Worm (Caenorhabditis elegans): ENCODE data around the gene srlf-7.

srlf-7 gene

ce11 chrIV:7227072-7227471 lies 38.0 kb downstream of the srlf-7 start, which contains the start of gene R13A1.10 (continued):
- no peak for TF ChIP-seq snpc-3.4 (tag; optimal IDR thresholded peaks at IDR 0.05)

DNA sequence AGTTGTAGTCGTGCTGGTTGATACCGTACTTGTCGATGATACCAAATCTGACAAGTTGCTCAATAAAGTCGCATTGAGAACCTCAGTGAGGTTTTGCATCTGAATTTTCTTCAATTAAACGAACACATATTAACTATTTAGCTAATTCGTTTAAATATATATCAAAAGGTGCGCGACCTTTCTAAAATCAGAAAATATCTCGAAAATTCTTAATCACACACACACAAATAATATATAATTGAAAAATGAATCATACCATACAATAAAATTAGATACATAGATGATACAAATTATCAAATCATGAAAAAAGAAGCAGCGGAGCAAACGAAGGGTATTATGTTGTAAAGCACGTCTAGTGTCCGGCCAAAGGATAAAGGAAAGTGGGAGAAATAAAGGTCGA lies 39.1 kb downstream of the srlf-7 start, which contains the start of gene D2024.5:
TSS of gene D2024.5 (minus strand) at position 101 of the 400 bp plus-strand sequence.
- TF ChIP-seq F37B4.10 (GFP tag; IDR thresholded peaks at IDR 0.05) = no peak
- no peak for TF ChIP-seq ceh-58 (GFP tag; IDR thresholded peaks at IDR 0.05)
- TF ChIP-seq aptf-2 (GFP tag; conservative IDR thresholded peaks at IDR 0.05) = no peak
- TF ChIP-seq dox-1 (GFP tag; IDR thresholded peaks at IDR 0.05) = no peak
- no peak for TF ChIP-seq F10E7.11 (tag; optimal IDR thresholded peaks at IDR 0.05)
- no peak for TF ChIP-seq bed-2 (GFP tag; IDR thresholded peaks at IDR 0.05)
- no peak for TF ChIP-seq ztf-26 (tag; optimal IDR thresholded peaks at IDR 0.05)
- no peak for TF ChIP-seq ccch-3 (GFP tag; optimal IDR thresholded peaks at IDR 0.05)
- TF ChIP-seq ztf-6 (GFP tag; IDR thresholded peaks at IDR 0.05) = no peak
- no peak for TF ChIP-seq hlh-26 (GFP tag; conservative IDR thresholded peaks at IDR 0.05)
- TF ChIP-seq attf-5 (GFP tag; optimal IDR thresholded peaks at IDR 0.05) = no peak
- TF ChIP-seq mcd-1 (GFP tag; IDR thresholded peaks at IDR 0.05) = no peak
- no peak for TF ChIP-seq nhr-80 (tag; optimal IDR thresholded peaks at IDR 0.05)

ce11 chrIV:7230198-7230597 lies 41.1 kb downstream of the srlf-7 start, which contains the start of gene cap-1:
cap-1 (minus strand) TSS chrIV:7230223.
- TF ChIP-seq B0336.3 (GFP tag; IDR thresholded peaks at IDR 0.05) (no peak), egrh-3 (GFP tag; IDR thresholded peaks at IDR 0.05) (no peak), dpl-1 (GFP tag; optimal IDR thresholded peaks at IDR 0.05) (peak; percentile 13), dox-1 (GFP tag; IDR thresholded peaks at IDR 0.05) (peak; percentile 67), attf-5 (GFP tag; optimal IDR thresholded peaks at IDR 0.05) (peak; percentile 83), madf-6 (GFP tag; IDR thresholded peaks at IDR 0.05) (no peak), ceh-100 (GFP tag; IDR thresholded peaks at IDR 0.05) (peak; percentile 93), F57C9.4 (tag; optimal IDR thresholded peaks at IDR 0.05) (no peak), ekl-4 (GFP tag; IDR thresholded peaks at IDR 0.05) (no peak), C17E4.6 (GFP tag; IDR thresholded peaks at IDR 0.05) (no peak), nhr-80 (tag; optimal IDR thresholded peaks at IDR 0.05) (peak; percentile 56), lin-26 (GFP tag; IDR thresholded peaks at IDR 0.05) (no peak), aptf-2 (GFP tag; conservative IDR thresholded peaks at IDR 0.05) (no peak), F55B11.4 (tag; optimal IDR thresholded peaks at IDR 0.05; ENCODE audit: borderline replicate concordance, insufficient read depth) (no peak), ztf-22 (GFP tag; optimal IDR thresholded peaks at IDR 0.05) (no peak), unc-130 (GFP tag; optimal IDR thresholded peaks at IDR 0.05) (peak; percentile 19), repo-1 (tag; optimal IDR thresholded peaks at IDR 0.05) (no peak), F57A8.1 (GFP tag; optimal IDR thresholded peaks at IDR 0.05) (no peak), ztf-6 (GFP tag; IDR thresholded peaks at IDR 0.05) (no peak), F39B2.1 (GFP tag; IDR thresholded peaks at IDR 0.05) (no peak), hrde-1 (tag; optimal IDR thresholded peaks at IDR 0.05; ENCODE audit: borderline replicate concordance) (no peak), ets-4 (GFP tag; optimal IDR thresholded peaks at IDR 0.05) (no peak), D2030.7 (GFP tag; IDR thresholded peaks at IDR 0.05) (no peak), die-1 (tag; optimal IDR thresholded peaks at IDR 0.05) (no peak), mel-28 (tag; optimal IDR thresholded peaks at IDR 0.05; ENCODE audit: borderline replicate concordance) (no peak), hlh-26 (GFP tag; conservative IDR thresholded peaks at IDR 0.05) (no peak), madf-3 (GFP tag; IDR thresholded peaks at IDR 0.05) (no peak), pha-4 (tag; optimal IDR thresholded peaks at IDR 0.05) (no peak), ztf-28 (GFP tag; IDR thresholded peaks at IDR 0.05) (no peak), F10E7.11 (tag; optimal IDR thresholded peaks at IDR 0.05) (no peak), T26A5.8 (tag; optimal IDR thresholded peaks at IDR 0.05) (no peak), nhr-90 (tag; optimal IDR thresholded peaks at IDR 0.05) (no peak), lin-40 (tag; optimal IDR thresholded peaks at IDR 0.05) (peak; percentile 3), ztf-26 (tag; optimal IDR thresholded peaks at IDR 0.05) (no peak), nhr-120 (GFP tag; IDR thresholded peaks at IDR 0.05) (no peak), F23B12.7 (tag; optimal IDR thresholded peaks at IDR 0.05; ENCODE audit: insufficient read depth) (peak; percentile 92), attf-6 (GFP tag; IDR thresholded peaks at IDR 0.05) (no peak), cebp-2 (GFP tag; IDR thresholded peaks at IDR 0.05) (no peak), C06A6.2 (GFP tag; conservative IDR thresholded peaks at IDR 0.05) (no peak)
